Fruit fly (Drosophila melanogaster): ENCODE data around the gene CG34408.

DNA sequence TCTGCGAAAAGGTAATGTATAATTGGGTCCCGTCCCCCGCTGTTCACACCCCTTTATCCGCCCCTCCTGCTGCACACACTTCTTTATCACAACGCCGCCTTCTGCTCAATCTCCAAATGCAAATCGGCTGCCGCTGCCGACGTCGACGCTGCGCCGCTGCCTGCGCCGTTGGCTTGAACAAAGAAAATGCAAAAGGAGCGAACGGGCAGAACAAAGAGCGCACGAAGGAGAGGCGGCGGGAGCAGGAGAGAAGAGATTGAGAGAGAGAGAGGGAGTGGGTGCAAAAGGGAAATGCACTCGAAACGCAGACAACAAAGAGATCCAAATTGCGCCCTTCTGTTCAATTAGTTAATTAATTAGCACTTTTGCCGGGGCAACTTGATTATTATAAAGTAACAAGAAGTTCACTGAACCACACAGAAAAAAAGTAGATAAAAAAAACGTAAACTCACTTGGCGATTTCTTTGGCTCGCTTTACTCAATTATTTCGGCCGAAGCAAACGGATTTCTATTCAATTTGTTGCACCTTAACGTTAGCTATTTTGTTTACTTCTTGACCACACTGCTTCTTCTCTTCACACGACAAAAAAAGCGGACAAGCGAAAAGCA, 10.2 kb upstream of the CG34408 start:
- TF ChIP-seq Myc (optimal IDR thresholded peaks at IDR 0.05) (no peak), psq (optimal IDR thresholded peaks at IDR 0.05) (no peak)
